Worm (Caenorhabditis elegans): ENCODE measurements around the gene spp-16.

DNA sequence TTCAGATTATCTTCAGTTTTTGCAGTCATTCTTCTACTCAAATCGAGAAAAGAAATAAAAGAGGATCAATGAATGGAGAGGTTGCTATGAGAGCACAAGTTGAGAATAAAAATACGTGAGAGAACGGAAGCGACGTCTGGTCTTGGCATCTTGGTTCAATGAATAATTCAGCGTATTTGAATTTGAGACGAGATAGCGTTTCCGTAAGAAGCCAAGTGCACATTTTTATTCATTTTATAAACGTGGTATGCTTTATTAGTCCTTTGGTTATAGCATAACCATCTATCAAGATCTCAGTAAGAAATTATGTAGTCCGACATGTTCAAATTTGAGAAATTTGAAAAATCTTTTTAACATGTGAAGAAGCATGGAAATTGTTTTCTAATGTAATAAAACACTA, 17.3 kb upstream of the spp-16 start, which contains the start of gene F58B4.2:
- no peak for TF ChIP-seq che-1 (tag; optimal IDR thresholded peaks at IDR 0.05)
- TF ChIP-seq madf-2 (tag; optimal IDR thresholded peaks at IDR 0.05): no peak
- TF ChIP-seq mec-3 (tag; optimal IDR thresholded peaks at IDR 0.05; ENCODE audit: borderline replicate concordance): no peak
- TF ChIP-seq unc-55 (GFP tag; optimal IDR thresholded peaks at IDR 0.05): no peak
- no peak for TF ChIP-seq F13H6.1 (tag; optimal IDR thresholded peaks at IDR 0.05)
- TF ChIP-seq zip-5 (tag; optimal IDR thresholded peaks at IDR 0.05): no peak
- no peak for TF ChIP-seq pha-4 (tag; optimal IDR thresholded peaks at IDR 0.05)
- TF ChIP-seq pag-3 (tag; optimal IDR thresholded peaks at IDR 0.05; ENCODE audit: borderline replicate concordance): no peak

Measured in whole organism, late embryonic.